Fruit fly (Drosophila melanogaster): Measurements from ENCODE around the gene Thor.

dm6 chr2L:3441158-3441557 lies 37.1 kb upstream of the Thor start:
- TF ChIP-seq Abd-B (GFP tag; optimal IDR thresholded peaks at IDR 0.05) (no peak), CG9705 (GFP tag; optimal IDR thresholded peaks at IDR 0.05) (no peak)

All from whole organism, wandering third instar larva.